Worm (Caenorhabditis elegans) whole organism, early embryonic: Measurements from ENCODE around the gene W01A11.7.
A peak's percentile ranks its signal among the peaks of the same experiment; 100 is the strongest.

Source experiments
- B0310.2 ChIP-seq: sonication (generic microtip); optimal IDR thresholded peaks from 2 replicates; lab custom pipeline; 2016; ENCODE audit warnings: mild to moderate bottlenecking, missing genetic modification characterization, missing compliant biosample characterization
- F13C5.2 ChIP-seq: sonication (generic microtip); optimal IDR thresholded peaks from 2 replicates; lab custom pipeline; 2017; ENCODE audit warnings: mild to moderate bottlenecking, missing genetic modification characterization, inconsistent platforms, missing compliant biosample characterization
- aly-1 ChIP-seq: sonication (generic microtip); optimal IDR thresholded peaks from 2 replicates; lab custom pipeline; 2016; ENCODE audit warnings: missing genetic modification characterization, missing compliant biosample characterization
- ama-1 ChIP-seq: fragments of 150-350 bp; optimal IDR thresholded peaks from 2 replicates; lab custom pipeline; 2014
- ceh-13 ChIP-seq: fragments of 200-800 bp; sonication (Bioruptor generic); optimal IDR thresholded peaks from 2 replicates; lab custom pipeline; 2018; ENCODE audit warnings: mild to moderate bottlenecking, missing genetic modification characterization, missing compliant biosample characterization
- ceh-36 ChIP-seq: sonication (generic microtip); optimal IDR thresholded peaks from 2 replicates; lab custom pipeline; 2016; ENCODE audit warnings: missing genetic modification characterization, inconsistent platforms, missing compliant biosample characterization
- ets-7 ChIP-seq: sonication (generic microtip); optimal IDR thresholded peaks from 2 replicates; lab custom pipeline; 2016; ENCODE audit warnings: missing genotype, missing genetic modification characterization, missing compliant biosample characterization
- flt-1 ChIP-seq: fragments of 200-800 bp; sonication (Bioruptor generic); IDR thresholded peaks from 2 replicates; pipeline ENCODE4 v1.3.6; 2022; ENCODE audit warnings: missing genetic modification characterization, missing compliant biosample characterization
- hmbx-1 ChIP-seq: sonication (generic microtip); optimal IDR thresholded peaks from 2 replicates; lab custom pipeline; 2016; ENCODE audit warnings: mild to moderate bottlenecking, missing genetic modification characterization, missing compliant biosample characterization
- hmg-4 ChIP-seq: fragments of 200-800 bp; sonication (Bioruptor generic); optimal IDR thresholded peaks from 2 replicates; lab custom pipeline; 2018; ENCODE audit warnings: mild to moderate bottlenecking, missing genetic modification characterization, missing compliant biosample characterization
- hnd-1 ChIP-seq: sonication (generic microtip); optimal IDR thresholded peaks from 2 replicates; lab custom pipeline; 2016; ENCODE audit warnings: missing genetic modification characterization, missing compliant biosample characterization
- pes-1 ChIP-seq: fragments of 200-800 bp; sonication (Bioruptor generic); IDR thresholded peaks from 2 replicates; pipeline ENCODE4 v1.3.6; 2022; ENCODE audit warnings: missing genetic modification reagents, missing genetic modification characterization, missing compliant biosample characterization
- scrt-1 ChIP-seq: fragments of 200-800 bp; sonication (Bioruptor generic); IDR thresholded peaks from 2 replicates; pipeline ENCODE4 v1.3.6; 2022; ENCODE audit warnings: missing genetic modification characterization, missing compliant biosample characterization
- sea-1 ChIP-seq: fragments of 200-800 bp; sonication (Bioruptor generic); conservative IDR thresholded peaks from 2 replicates; pipeline ENCODE4 v1.3.6; 2022; ENCODE audit warnings: missing genetic modification characterization, missing compliant biosample characterization
- tbx-11 ChIP-seq: fragments of 200-800 bp; sonication (Bioruptor generic); IDR thresholded peaks from 2 replicates; pipeline ENCODE4 v1.3.6; 2022; ENCODE audit warnings: missing genetic modification characterization, missing compliant biosample characterization
- tbx-37 ChIP-seq: fragments of 200-800 bp; sonication (Bioruptor generic); conservative IDR thresholded peaks from 2 replicates; pipeline ENCODE4 v1.3.6; 2022; ENCODE audit warnings: missing genetic modification reagents, missing genetic modification characterization, missing compliant biosample characterization
- tra-4 ChIP-seq: sonication (generic microtip); optimal IDR thresholded peaks from 2 replicates; lab custom pipeline; 2017; ENCODE audit warnings: missing genetic modification characterization, missing compliant biosample characterization

The W01A11.7 gene

DNA sequence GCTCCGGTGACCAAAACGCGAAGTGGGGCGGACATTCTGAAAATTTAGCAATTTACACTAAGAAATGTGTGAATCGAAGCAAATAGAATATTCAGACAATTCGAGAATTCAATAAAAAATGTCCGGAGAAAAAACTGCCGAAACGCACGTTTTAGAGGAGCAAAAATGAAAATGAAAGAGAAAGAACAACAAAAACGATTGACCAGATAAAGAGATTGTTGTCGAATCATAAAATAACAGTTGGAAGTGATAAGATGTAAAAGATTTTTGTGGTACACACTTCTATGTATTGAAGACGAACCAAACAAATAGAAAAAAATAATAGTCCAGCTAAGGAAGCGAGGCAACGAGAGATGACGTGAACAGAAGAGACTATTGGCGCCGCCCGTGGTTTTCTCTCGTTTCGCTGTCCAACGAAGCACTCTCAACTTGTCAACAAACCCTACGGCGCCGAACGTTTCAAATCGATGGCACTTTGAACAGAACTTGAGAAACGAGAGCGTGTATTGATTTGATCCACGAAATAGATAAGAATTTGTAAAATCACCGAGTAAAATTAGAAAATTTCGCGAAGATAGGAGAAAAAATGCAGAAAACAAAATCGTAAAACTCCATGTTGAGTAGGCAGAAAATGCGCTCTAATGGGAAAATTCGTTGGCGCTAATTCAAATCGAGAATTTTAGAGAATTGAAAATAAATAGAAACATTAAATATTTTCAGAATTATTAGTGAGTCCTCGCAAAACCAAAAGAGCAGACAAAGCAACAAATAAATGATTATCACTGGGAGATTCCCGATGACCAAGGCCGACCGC lies 11.5 kb upstream of the W01A11.7 start, which contains the start of gene mdh-1:
TSS of gene mdh-1 (minus strand) at position 36 of the 814 bp plus-strand sequence.
- TF ChIP-seq hnd-1 (tag; lab: Kevin White, UChicago) (no peak), hmg-4 (GFP tag; lab: Kevin White, UChicago) (no peak), hmbx-1 (no peak), tbx-11 (GFP tag; lab: Robert Waterston, UW) (no peak), ceh-36 (tag; lab: Kevin White, UChicago) (no peak), ets-7 (tag; lab: Kevin White, UChicago) (no peak), ceh-13 (GFP tag; lab: Kevin White, UChicago) (no peak), scrt-1 (GFP tag; lab: Robert Waterston, UW) (no peak), pes-1 (no peak), aly-1 (tag; lab: Kevin White, UChicago) (no peak), B0310.2 (no peak), tbx-37 (GFP tag; lab: Robert Waterston, UW) (no peak), sea-1 (GFP tag; lab: Robert Waterston, UW) (no peak), ama-1 (lab: Kevin White, UChicago) (no peak), tra-4 (tag; lab: Kevin White, UChicago) (no peak), flt-1 (GFP tag; lab: Robert Waterston, UW) (no peak)

ce11 chrV:6515344-6515743 lies 10.2 kb upstream of the W01A11.7 start:
- no peak for TF ChIP-seq ceh-13 (GFP tag; lab: Kevin White, UChicago)
- no peak for TF ChIP-seq flt-1 (GFP tag; lab: Robert Waterston, UW)
- no peak for TF ChIP-seq tbx-11 (GFP tag; lab: Robert Waterston, UW)
- no peak for TF ChIP-seq hmbx-1
- TF ChIP-seq hmg-4 (GFP tag; lab: Kevin White, UChicago): no peak
- no peak for TF ChIP-seq sea-1 (GFP tag; lab: Robert Waterston, UW)
- TF ChIP-seq ama-1 (lab: Kevin White, UChicago): no peak
- no peak for TF ChIP-seq ets-7 (tag; lab: Kevin White, UChicago)
- no peak for TF ChIP-seq B0310.2
- TF ChIP-seq hnd-1 (tag; lab: Kevin White, UChicago): no peak
- TF ChIP-seq scrt-1 (GFP tag; lab: Robert Waterston, UW): no peak
- TF ChIP-seq aly-1 (tag; lab: Kevin White, UChicago): no peak

DNA sequence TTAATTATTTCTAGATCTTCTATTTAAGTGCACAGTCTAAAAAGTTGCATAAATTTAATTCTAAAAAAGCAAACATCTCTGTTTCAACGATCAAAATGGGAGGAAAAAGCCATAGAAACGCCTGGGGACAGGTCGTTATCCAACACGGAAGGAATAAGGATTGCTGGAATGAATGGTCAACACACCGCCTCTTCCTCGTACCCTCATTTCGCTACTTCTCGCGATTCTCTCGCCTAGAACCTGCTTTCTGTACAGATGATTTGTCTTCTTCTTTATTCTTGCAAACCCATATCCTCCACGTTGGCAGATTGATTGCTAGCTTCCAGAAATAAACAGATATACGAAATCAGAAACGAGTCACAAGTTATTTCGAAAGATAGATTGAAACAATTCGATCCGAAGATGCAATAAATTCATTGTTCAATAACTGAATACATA lies 9.7 kb upstream of the W01A11.7 start, which contains the start of gene dpy-11:
TSS of gene dpy-11 (minus strand) at position 354 of the 438 bp plus-strand sequence.
- TF ChIP-seq tra-4 (tag; lab: Kevin White, UChicago): no peak
- no peak for TF ChIP-seq hnd-1 (tag; lab: Kevin White, UChicago)
- TF ChIP-seq B0310.2: no peak
- no peak for TF ChIP-seq ets-7 (tag; lab: Kevin White, UChicago)
- no peak for TF ChIP-seq ama-1 (lab: Kevin White, UChicago)
- no peak for TF ChIP-seq scrt-1 (GFP tag; lab: Robert Waterston, UW)
- no peak for TF ChIP-seq aly-1 (tag; lab: Kevin White, UChicago)
- no peak for TF ChIP-seq ceh-36 (tag; lab: Kevin White, UChicago)
- no peak for TF ChIP-seq flt-1 (GFP tag; lab: Robert Waterston, UW)
- TF ChIP-seq pes-1: no peak
- no peak for TF ChIP-seq F13C5.2 (tag; lab: Kevin White, UChicago)
- TF ChIP-seq sea-1 (GFP tag; lab: Robert Waterston, UW): no peak
- TF ChIP-seq hmg-4 (GFP tag; lab: Kevin White, UChicago): no peak
- no peak for TF ChIP-seq tbx-11 (GFP tag; lab: Robert Waterston, UW)
- TF ChIP-seq ceh-13 (GFP tag; lab: Kevin White, UChicago): no peak
- no peak for TF ChIP-seq hmbx-1
- TF ChIP-seq tbx-37 (GFP tag; lab: Robert Waterston, UW): no peak

ce11 chrV:6513786-6514430 lies 8.7 kb upstream of the W01A11.7 start:
- TF ChIP-seq aly-1 (tag; lab: Kevin White, UChicago) (no peak), ceh-13 (GFP tag; lab: Kevin White, UChicago) (no peak), flt-1 (GFP tag; lab: Robert Waterston, UW) (no peak), ets-7 (tag; lab: Kevin White, UChicago) (no peak), ceh-36 (tag; lab: Kevin White, UChicago) (no peak), sea-1 (GFP tag; lab: Robert Waterston, UW) (no peak), tbx-11 (GFP tag; lab: Robert Waterston, UW) (no peak), scrt-1 (GFP tag; lab: Robert Waterston, UW) (no peak), hnd-1 (tag; lab: Kevin White, UChicago) (no peak), pes-1 (no peak), B0310.2 (no peak), F13C5.2 (tag; lab: Kevin White, UChicago) (no peak), tbx-37 (GFP tag; lab: Robert Waterston, UW) (no peak), hmg-4 (GFP tag; lab: Kevin White, UChicago) (no peak), tra-4 (tag; lab: Kevin White, UChicago) (no peak), ama-1 (lab: Kevin White, UChicago) (no peak), hmbx-1 (no peak)

- TF ChIP-seq tbx-11 (GFP tag; lab: Robert Waterston, UW): no peak
- no peak for TF ChIP-seq hnd-1 (tag; lab: Kevin White, UChicago)
- TF ChIP-seq ets-7 (tag; lab: Kevin White, UChicago): no peak
- no peak for TF ChIP-seq sea-1 (GFP tag; lab: Robert Waterston, UW)
- TF ChIP-seq B0310.2: no peak
- no peak for TF ChIP-seq scrt-1 (GFP tag; lab: Robert Waterston, UW)
- no peak for TF ChIP-seq aly-1 (tag; lab: Kevin White, UChicago)
- no peak for TF ChIP-seq ama-1 (lab: Kevin White, UChicago)
- peak; percentile 27 for TF ChIP-seq hmg-4 (GFP tag; lab: Kevin White, UChicago)
- no peak for TF ChIP-seq F13C5.2 (tag; lab: Kevin White, UChicago)
- no peak for TF ChIP-seq hmbx-1
- TF ChIP-seq pes-1: 0 out of 2 replicates have a peak, but pooled peaks have one; percentile 44
- no peak for TF ChIP-seq flt-1 (GFP tag; lab: Robert Waterston, UW)
- TF ChIP-seq ceh-13 (GFP tag; lab: Kevin White, UChicago): no peak
- TF ChIP-seq ceh-36 (tag; lab: Kevin White, UChicago): no peak
- TF ChIP-seq tra-4 (tag; lab: Kevin White, UChicago): no peak
- no peak for TF ChIP-seq tbx-37 (GFP tag; lab: Robert Waterston, UW)
Observed at ce11 chrV:6513356-6513755, 8.2 kb upstream of the W01A11.7 start.
